Worm (Caenorhabditis elegans) whole organism, late embryonic: ENCODE measurements around the gene K12H6.5.

Experiments used
- C08G9.2 ChIP-seq: sonication (generic microtip); optimal IDR thresholded peaks from 2 replicates; lab custom pipeline; 2016; ENCODE audit warnings: mild to moderate bottlenecking, missing genetic modification characterization, moderate library complexity, missing compliant biosample characterization
- F13H6.1 ChIP-seq: sonication (generic microtip); optimal IDR thresholded peaks from 2 replicates; lab custom pipeline; 2016; ENCODE audit warnings: missing genetic modification characterization, missing compliant biosample characterization
- T23F11.4 ChIP-seq: fragments of 200-800 bp; sonication (Bioruptor generic); optimal IDR thresholded peaks from 2 replicates; lab custom pipeline; 2018; ENCODE audit warnings: mild to moderate bottlenecking, missing genetic modification characterization, missing compliant biosample characterization
- ama-1 ChIP-seq: fragments of 150-350 bp; optimal IDR thresholded peaks from 2 replicates; lab custom pipeline; 2014
- ceh-14 ChIP-seq: sonication (generic microtip); optimal IDR thresholded peaks from 2 replicates; lab custom pipeline; 2016; ENCODE audit warnings: missing genotype, missing genetic modification characterization, missing compliant biosample characterization
- ceh-18 ChIP-seq: sonication (generic microtip); optimal IDR thresholded peaks from 2 replicates; lab custom pipeline; 2016; ENCODE audit warnings: missing genetic modification characterization, missing compliant biosample characterization
- ceh-2 ChIP-seq: sonication (generic microtip); optimal IDR thresholded peaks from 2 replicates; lab custom pipeline; 2016; ENCODE audit warnings: missing genotype, missing genetic modification characterization, missing compliant biosample characterization
- ceh-31 ChIP-seq: sonication (generic microtip); optimal IDR thresholded peaks from 2 replicates; lab custom pipeline; 2016; ENCODE audit warnings: missing genetic modification characterization, missing compliant biosample characterization
- ceh-34 ChIP-seq: sonication (generic microtip); optimal IDR thresholded peaks from 2 replicates; lab custom pipeline; 2016; ENCODE audit warnings: mild to moderate bottlenecking, missing genetic modification characterization, missing compliant biosample characterization
- ceh-45 ChIP-seq: fragments of 200-800 bp; sonication (Bioruptor generic); IDR thresholded peaks from 2 replicates; pipeline ENCODE4 v1.3.6; 2022; ENCODE audit warnings: missing genetic modification reagents, missing genetic modification characterization, missing compliant biosample characterization
- dve-1 ChIP-seq: sonication (generic microtip); optimal IDR thresholded peaks from 2 replicates; lab custom pipeline; 2017; ENCODE audit warnings: antibody characterized with exemption, mild to moderate bottlenecking, missing genetic modification characterization, missing compliant biosample characterization
- elt-2 ChIP-seq: sonication (generic microtip); optimal IDR thresholded peaks from 2 replicates; lab custom pipeline; 2016; ENCODE audit warnings: missing genetic modification reagents, missing genetic modification characterization, missing compliant biosample characterization
- ets-4 ChIP-seq: sonication (generic microtip); optimal IDR thresholded peaks from 2 replicates; lab custom pipeline; 2016; ENCODE audit warnings: missing genetic modification characterization, missing compliant biosample characterization
- fkh-10 ChIP-seq: fragments of 150-350 bp; optimal IDR thresholded peaks from 2 replicates; lab custom pipeline; 2014; ENCODE audit warnings: missing biosample characterization, missing genetic modification reagents, missing genetic modification characterization
- hlh-30 ChIP-seq: sonication (generic microtip); optimal IDR thresholded peaks from 2 replicates; lab custom pipeline; 2017; ENCODE audit warnings: antibody characterized with exemption, missing genetic modification characterization, missing compliant biosample characterization; ENCODE audit not compliant: insufficient read depth
- hlh-6 ChIP-seq: sonication (generic microtip); optimal IDR thresholded peaks from 2 replicates; lab custom pipeline; 2016; ENCODE audit warnings: missing genotype, missing genetic modification characterization, missing compliant biosample characterization
- hlh-8 ChIP-seq: sonication (generic microtip); optimal IDR thresholded peaks from 2 replicates; lab custom pipeline; 2016; ENCODE audit warnings: missing genotype, missing genetic modification characterization, missing compliant biosample characterization
- lim-6 ChIP-seq: sonication (generic microtip); optimal IDR thresholded peaks from 2 replicates; lab custom pipeline; 2016; ENCODE audit warnings: missing genetic modification characterization, missing compliant biosample characterization
- mec-3 ChIP-seq: sonication (generic microtip); optimal IDR thresholded peaks from 2 replicates; lab custom pipeline; 2016; ENCODE audit warnings: borderline replicate concordance, missing genetic modification characterization, missing compliant biosample characterization
- nfya-1 ChIP-seq: sonication (generic microtip); optimal IDR thresholded peaks from 2 replicates; lab custom pipeline; 2017; ENCODE audit warnings: missing genetic modification characterization, mild to moderate bottlenecking, missing compliant biosample characterization, antibody characterized with exemption, moderate library complexity
- odd-2 ChIP-seq: sonication (generic microtip); optimal IDR thresholded peaks from 2 replicates; lab custom pipeline; 2017; ENCODE audit warnings: antibody characterized with exemption, mild to moderate bottlenecking, missing genetic modification characterization, missing compliant biosample characterization
- pax-1 ChIP-seq: fragments of 150-350 bp; optimal IDR thresholded peaks from 2 replicates; lab custom pipeline; 2014; ENCODE audit warnings: missing biosample characterization, missing genetic modification characterization
- pqm-1 ChIP-seq: sonication (generic microtip); optimal IDR thresholded peaks from 2 replicates; lab custom pipeline; 2016; ENCODE audit warnings: missing genetic modification characterization, missing compliant biosample characterization
- rnt-1 ChIP-seq: sonication (generic microtip); optimal IDR thresholded peaks from 2 replicates; lab custom pipeline; 2016; ENCODE audit warnings: missing genetic modification characterization, missing compliant biosample characterization
- sdc-2 ChIP-seq: sonication (generic microtip); optimal IDR thresholded peaks from 2 replicates; lab custom pipeline; 2016; ENCODE audit warnings: missing genotype, missing genetic modification characterization, missing compliant biosample characterization
- unc-42 ChIP-seq: sonication (generic microtip); optimal IDR thresholded peaks from 2 replicates; lab custom pipeline; 2016; ENCODE audit warnings: missing genotype, missing genetic modification characterization, missing compliant biosample characterization
- unc-55 ChIP-seq: sonication (generic microtip); optimal IDR thresholded peaks from 2 replicates; lab custom pipeline; 2017; ENCODE audit warnings: missing biosample characterization, missing genetic modification reagents, missing genetic modification characterization
- unc-86 ChIP-seq: sonication (generic microtip); optimal IDR thresholded peaks from 2 replicates; lab custom pipeline; 2016; ENCODE audit warnings: missing genetic modification characterization, missing compliant biosample characterization
- ztf-16 ChIP-seq: sonication (generic microtip); optimal IDR thresholded peaks from 2 replicates; lab custom pipeline; 2017; ENCODE audit warnings: missing genetic modification characterization, missing compliant biosample characterization

K12H6.5 gene

ce11 chrII:2805566-2805965, 20.4 kb downstream of the K12H6.5 start:
- no peak for TF ChIP-seq nfya-1
- peak; percentile 37 for TF ChIP-seq elt-2

ce11 chrII:2804949-2805348, 21.0 kb downstream of the K12H6.5 start:
- TF ChIP-seq ceh-45 (GFP tag; lab: Robert Waterston, UW): no peak
- no peak for TF ChIP-seq unc-55 (GFP tag; lab: Kevin White, UChicago)
- no peak for TF ChIP-seq ets-4 (tag; lab: Kevin White, UChicago)
- TF ChIP-seq unc-86: no peak
- no peak for TF ChIP-seq ceh-2 (tag; lab: Kevin White, UChicago)

- TF ChIP-seq hlh-8 (tag; lab: Kevin White, UChicago) (peak; percentile 69), mec-3 (no peak)
Observed at ce11 chrII:2804245-2804644, 21.7 kb downstream of the K12H6.5 start.

- TF ChIP-seq elt-2 (peak; percentile 88), fkh-10 (GFP tag; lab: Kevin White, UChicago) (no peak)
Observed at ce11 chrII:2802804-2803586, 23.0 kb downstream of the K12H6.5 start.

- no peak for TF ChIP-seq lim-6
- TF ChIP-seq ceh-18 (tag; lab: Kevin White, UChicago): no peak
- TF ChIP-seq dve-1 (tag; lab: Kevin White, UChicago): no peak
- TF ChIP-seq T23F11.4 (GFP tag; lab: Kevin White, UChicago): no peak
- TF ChIP-seq sdc-2 (tag; lab: Kevin White, UChicago): no peak
- TF ChIP-seq odd-2 (tag; lab: Kevin White, UChicago): no peak
- no peak for TF ChIP-seq mec-3
- no peak for TF ChIP-seq ets-4 (tag; lab: Kevin White, UChicago)
- no peak for TF ChIP-seq hlh-6 (tag; lab: Kevin White, UChicago)
- TF ChIP-seq C08G9.2 (tag; lab: Kevin White, UChicago): no peak
- no peak for TF ChIP-seq unc-86
- no peak for TF ChIP-seq ceh-2 (tag; lab: Kevin White, UChicago)
Observed at ce11 chrII:2801764-2802163, 24.2 kb downstream of the K12H6.5 start.

- peak; percentile 97 for TF ChIP-seq unc-55 (GFP tag; lab: Kevin White, UChicago)
- TF ChIP-seq mec-3: no peak
- peak; percentile 17 for TF ChIP-seq pqm-1
- TF ChIP-seq ztf-16 (tag; lab: Kevin White, UChicago): no peak
- peak; percentile 84 for TF ChIP-seq elt-2
- peak; percentile 38 for TF ChIP-seq dve-1 (tag; lab: Kevin White, UChicago)
- no peak for TF ChIP-seq rnt-1 (tag; lab: Kevin White, UChicago)
- no peak for TF ChIP-seq F13H6.1
- TF ChIP-seq ceh-18 (tag; lab: Kevin White, UChicago): peak; percentile 47
Observed at ce11 chrII:2800550-2801233, 25.3 kb downstream of the K12H6.5 start, which contains the start of gene nhr-119. nhr-119 (minus strand) TSS chrII:2800600.

ce11 chrII:2797951-2798350, 28.0 kb downstream of the K12H6.5 start:
- TF ChIP-seq ceh-14: no peak
- TF ChIP-seq ceh-31: no peak
- no peak for TF ChIP-seq hlh-30
- no peak for TF ChIP-seq C08G9.2 (tag; lab: Kevin White, UChicago)
- TF ChIP-seq unc-42 (tag; lab: Kevin White, UChicago): no peak
- TF ChIP-seq lim-6: no peak
- no peak for TF ChIP-seq ceh-34 (tag; lab: Kevin White, UChicago)
- no peak for TF ChIP-seq unc-55 (GFP tag; lab: Kevin White, UChicago)
- no peak for TF ChIP-seq dve-1 (tag; lab: Kevin White, UChicago)
- TF ChIP-seq sdc-2 (tag; lab: Kevin White, UChicago): no peak
- no peak for TF ChIP-seq ceh-45 (GFP tag; lab: Robert Waterston, UW)
- no peak for TF ChIP-seq ama-1 (lab: Kevin White, UChicago)
- TF ChIP-seq pax-1 (tag; lab: Kevin White, UChicago): no peak
- TF ChIP-seq, all 69 proteins: peak for 0
